Fruit fly (Drosophila melanogaster) whole organism, adult: Measurements from ENCODE around the gene Alp9.

ENCODE experiments used
- CG11617 ChIP-seq: fragments of 200-800 bp; sonication (Bioruptor generic); optimal IDR thresholded peaks from 2 replicates; lab custom pipeline; 2017; ENCODE audit warnings: mild to moderate bottlenecking, missing biosample characterization, missing genetic modification reagents, missing genetic modification characterization
- pad ChIP-seq: fragments of 200-800 bp; sonication (Bioruptor generic); optimal IDR thresholded peaks from 3 replicates; lab custom pipeline; 2017; ENCODE audit warnings: missing biosample characterization, missing genetic modification characterization, mild to moderate bottlenecking, moderate library complexity, missing genetic modification reagents

- no peak for TF ChIP-seq pad (GFP tag; lab: Kevin White, UChicago)
- TF ChIP-seq CG11617 (GFP tag; lab: Kevin White, UChicago): no peak
Observed at dm6 chr3L:5548524-5549084, 46.7 kb upstream of the Alp9 start.
